Fruit fly (Drosophila melanogaster) whole organism, prepupa: ENCODE results near the gene CG34175.

Source experiments
- CG10631 ChIP-seq: fragments of 200-800 bp; sonication (Bioruptor generic); optimal IDR thresholded peaks from 2 replicates; lab custom pipeline; 2016; ENCODE audit warnings: missing biosample characterization, missing genetic modification characterization
- CG11294 ChIP-seq: fragments of 200-800 bp; sonication (Bioruptor generic); IDR thresholded peaks from 2 replicates; pipeline ENCODE4 v1.3.6; 2022; ENCODE audit warnings: missing biosample characterization, missing genetic modification characterization
- CG11902 ChIP-seq: fragments of 200-800 bp; sonication (Bioruptor generic); optimal IDR thresholded peaks from 3 replicates; lab custom pipeline; 2016; ENCODE audit warnings: missing biosample characterization, missing genetic modification characterization
- CG15336 ChIP-seq: fragments of 200-800 bp; sonication (Bioruptor generic); IDR thresholded peaks from 2 replicates; pipeline ENCODE4 v1.3.6; 2022; ENCODE audit warnings: missing biosample characterization, missing genetic modification characterization
- CG31627 ChIP-seq: fragments of 200-800 bp; sonication (Bioruptor generic); optimal IDR thresholded peaks from 3 replicates; lab custom pipeline; 2016; ENCODE audit warnings: missing biosample characterization, missing genetic modification characterization
- CG34406 ChIP-seq: fragments of 200-800 bp; sonication (Bioruptor generic); optimal IDR thresholded peaks from 3 replicates; lab custom pipeline; 2016; ENCODE audit warnings: missing biosample characterization, missing genetic modification characterization
- CG3919 ChIP-seq: fragments of 200-800 bp; sonication (Bioruptor generic); optimal IDR thresholded peaks from 3 replicates; lab custom pipeline; 2016; ENCODE audit warnings: missing biosample characterization, missing genetic modification characterization
- CG4318 ChIP-seq: fragments of 200-800 bp; sonication (Bioruptor generic); optimal IDR thresholded peaks from 3 replicates; lab custom pipeline; 2017; ENCODE audit warnings: missing biosample characterization, mild to moderate bottlenecking, missing genetic modification characterization
- CG6163 ChIP-seq: fragments of 200-800 bp; sonication (Bioruptor generic); IDR thresholded peaks from 3 replicates; pipeline ENCODE4 v1.3.6; 2022; ENCODE audit warnings: missing biosample characterization, missing genetic modification characterization
- CG6276 ChIP-seq: fragments of 200-800 bp; sonication (Bioruptor generic); optimal IDR thresholded peaks from 2 replicates; lab custom pipeline; 2017; ENCODE audit warnings: missing biosample characterization, mild to moderate bottlenecking, missing genetic modification characterization
- CG6854 ChIP-seq: fragments of 200-800 bp; sonication (Bioruptor generic); optimal IDR thresholded peaks from 2 replicates; lab custom pipeline; 2017; ENCODE audit warnings: missing biosample characterization, mild to moderate bottlenecking, missing genetic modification characterization
- CG7368 ChIP-seq: fragments of 200-800 bp; sonication (Bioruptor generic); optimal IDR thresholded peaks from 3 replicates; lab custom pipeline; 2016; ENCODE audit warnings: missing biosample characterization, missing genetic modification characterization
- CG8119 ChIP-seq: fragments of 200-800 bp; sonication (Bioruptor generic); IDR thresholded peaks from 3 replicates; pipeline ENCODE4 v1.3.6; 2022; ENCODE audit warnings: missing biosample characterization, missing genetic modification characterization
- CG8319 ChIP-seq: fragments of 200-800 bp; sonication (Bioruptor generic); optimal IDR thresholded peaks from 3 replicates; lab custom pipeline; 2016; ENCODE audit warnings: missing biosample characterization, missing genetic modification characterization
- CG9139 ChIP-seq: fragments of 200-800 bp; sonication (Bioruptor generic); optimal IDR thresholded peaks from 3 replicates; lab custom pipeline; 2017; ENCODE audit warnings: missing biosample characterization, mild to moderate bottlenecking, missing genetic modification characterization
- Eip75B ChIP-seq: fragments of 200-800 bp; sonication (Bioruptor generic); optimal IDR thresholded peaks from 3 replicates; lab custom pipeline; 2016; ENCODE audit warnings: missing biosample characterization, missing genetic modification characterization
- Eip93F ChIP-seq: fragments of 200-800 bp; sonication (Bioruptor generic); optimal IDR thresholded peaks from 2 replicates; lab custom pipeline; 2016; ENCODE audit warnings: missing biosample characterization, mild to moderate bottlenecking, missing genetic modification characterization
- Ets96B ChIP-seq: fragments of 200-800 bp; optimal IDR thresholded peaks from 2 replicates; lab custom pipeline; 2019; ENCODE audit warnings: missing biosample characterization, mild to moderate bottlenecking, missing genetic modification characterization, moderate library complexity
- Hr38 ChIP-seq: sonication (Bioruptor generic); optimal IDR thresholded peaks from 2 replicates; lab custom pipeline; 2016; ENCODE audit warnings: missing biosample characterization, missing genetic modification characterization
- Lpt ChIP-seq: fragments of 200-800 bp; sonication (Bioruptor generic); optimal IDR thresholded peaks from 3 replicates; lab custom pipeline; 2016; ENCODE audit warnings: missing biosample characterization, missing genetic modification characterization
- Sox102F ChIP-seq: fragments of 200-800 bp; sonication (Bioruptor generic); optimal IDR thresholded peaks from 2 replicates; lab custom pipeline; 2016; ENCODE audit warnings: missing biosample characterization, mild to moderate bottlenecking, missing genetic modification characterization
- Sox14 ChIP-seq: fragments of 200-800 bp; sonication (Bioruptor generic); optimal IDR thresholded peaks from 3 replicates; lab custom pipeline; 2016; ENCODE audit warnings: missing biosample characterization, missing genetic modification characterization
- acj6 ChIP-seq: fragments of 200-800 bp; sonication (Bioruptor generic); optimal IDR thresholded peaks from 3 replicates; lab custom pipeline; 2016; ENCODE audit warnings: missing biosample characterization, missing genetic modification characterization
- cyc ChIP-seq: fragments of 200-800 bp; sonication (Bioruptor generic); optimal IDR thresholded peaks from 3 replicates; lab custom pipeline; 2016; ENCODE audit warnings: missing biosample characterization, missing genetic modification characterization
- dac ChIP-seq: fragments of 200-800 bp; sonication (Bioruptor generic); optimal IDR thresholded peaks from 2 replicates; lab custom pipeline; 2017; ENCODE audit warnings: missing biosample characterization, mild to moderate bottlenecking, missing genetic modification characterization
- eg ChIP-seq: fragments of 200-800 bp; sonication (Bioruptor generic); IDR thresholded peaks from 3 replicates; pipeline ENCODE4 v1.3.6; 2022; ENCODE audit warnings: missing biosample characterization, missing genetic modification characterization
- fd59A ChIP-seq: fragments of 200-800 bp; sonication (Bioruptor generic); optimal IDR thresholded peaks from 2 replicates; lab custom pipeline; 2017; ENCODE audit warnings: missing biosample characterization, mild to moderate bottlenecking, missing genetic modification characterization, missing genetic modification reagents
- lz ChIP-seq: fragments of 200-800 bp; sonication (Bioruptor generic); optimal IDR thresholded peaks from 3 replicates; lab custom pipeline; 2016; ENCODE audit warnings: missing biosample characterization, missing genetic modification characterization
- net ChIP-seq: fragments of 200-800 bp; sonication (Bioruptor generic); optimal IDR thresholded peaks from 3 replicates; lab custom pipeline; 2016; ENCODE audit warnings: missing biosample characterization, missing genetic modification characterization
- spab ChIP-seq: fragments of 200-800 bp; sonication (Bioruptor generic); optimal IDR thresholded peaks from 2 replicates; lab custom pipeline; 2017; ENCODE audit warnings: missing biosample characterization, mild to moderate bottlenecking, missing genetic modification characterization, missing genetic modification reagents
- ss ChIP-seq, 2 experiments: fragments of 200-800 bp; sonication (Bioruptor generic); optimal IDR thresholded peaks; 2 replicates in 1 of 2; 3 replicates in 1 of 2; lab custom pipeline; 2017 to 2018; ENCODE audit warnings: mild to moderate bottlenecking in 2 of 2, missing biosample characterization in 2 of 2, missing genetic modification characterization in 2 of 2, moderate library complexity in 1 of 2
- topi ChIP-seq: fragments of 200-800 bp; sonication (Bioruptor generic); optimal IDR thresholded peaks from 3 replicates; lab custom pipeline; 2016; ENCODE audit warnings: missing biosample characterization, missing genetic modification characterization
- vri ChIP-seq: fragments of 200-800 bp; sonication (Bioruptor generic); optimal IDR thresholded peaks from 3 replicates; lab custom pipeline; 2016; ENCODE audit warnings: missing biosample characterization, mild to moderate bottlenecking, missing genetic modification characterization

CG34175 gene

DNA sequence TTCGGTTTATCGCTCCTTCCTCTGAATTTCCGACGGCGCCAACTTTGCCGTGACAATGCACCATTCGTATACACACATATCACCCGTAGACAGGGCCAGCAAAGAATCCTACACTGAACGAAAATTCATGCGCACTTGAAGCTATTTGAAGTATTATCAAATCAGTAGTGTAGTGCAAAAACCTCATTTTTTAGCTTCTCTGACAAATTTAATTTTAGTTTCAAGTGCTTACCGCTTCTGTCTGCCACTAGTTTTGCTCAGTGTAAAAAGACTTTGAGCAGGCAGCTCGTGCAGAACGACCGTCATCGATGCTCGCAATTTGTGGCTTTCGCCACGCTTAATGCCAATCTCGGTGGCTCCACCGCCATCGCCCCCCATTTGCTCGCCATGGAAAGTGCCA, 47.0 kb downstream of the CG34175 start (continued):
- TF ChIP-seq topi, result peak; percentile 62
- TF ChIP-seq Lpt (GFP tag; lab: Kevin White, UChicago), result peak; percentile 76
- peak; percentile 93 for TF ChIP-seq CG6163 (GFP tag; lab: Robert Waterston, UW)
- TF ChIP-seq CG4318 (GFP tag; lab: Kevin White, UChicago), result no peak
- TF ChIP-seq CG6854, result peak; percentile 8
- peak; percentile 83 for TF ChIP-seq CG8119 (GFP tag; lab: Robert Waterston, UW)
- no peak for TF ChIP-seq CG6276 (GFP tag; lab: Kevin White, UChicago)
- TF ChIP-seq acj6, result peak; percentile 76
- no peak for TF ChIP-seq Hr38 (GFP tag; lab: Kevin White, UChicago)
- TF ChIP-seq dac (GFP tag; lab: Kevin White, UChicago), result peak; percentile 71
- TF ChIP-seq eg (GFP tag; lab: Robert Waterston, UW), result peak; percentile 85
- TF ChIP-seq vri (GFP tag; lab: Kevin White, UChicago), result peak; percentile 28
- TF ChIP-seq ss (GFP tag; optimal IDR thresholded peaks at IDR 0.05; lab: Kevin White, UChicago), result no peak
- TF ChIP-seq CG34406 (GFP tag; lab: Kevin White, UChicago), result peak; percentile 57
- peak; percentile 68 for TF ChIP-seq CG7368
- TF ChIP-seq CG31627 (GFP tag; lab: Kevin White, UChicago), result peak; percentile 72
- no peak for TF ChIP-seq net (GFP tag; lab: Kevin White, UChicago)
- no peak for TF ChIP-seq Sox102F (GFP tag; lab: Kevin White, UChicago)
- peak; percentile 66 for TF ChIP-seq lz (GFP tag; lab: Kevin White, UChicago)
- TF ChIP-seq cyc, result peak; percentile 72
- peak; percentile 52 for TF ChIP-seq CG11902
- no peak for TF ChIP-seq Eip93F (GFP tag; lab: Kevin White, UChicago)

DNA sequence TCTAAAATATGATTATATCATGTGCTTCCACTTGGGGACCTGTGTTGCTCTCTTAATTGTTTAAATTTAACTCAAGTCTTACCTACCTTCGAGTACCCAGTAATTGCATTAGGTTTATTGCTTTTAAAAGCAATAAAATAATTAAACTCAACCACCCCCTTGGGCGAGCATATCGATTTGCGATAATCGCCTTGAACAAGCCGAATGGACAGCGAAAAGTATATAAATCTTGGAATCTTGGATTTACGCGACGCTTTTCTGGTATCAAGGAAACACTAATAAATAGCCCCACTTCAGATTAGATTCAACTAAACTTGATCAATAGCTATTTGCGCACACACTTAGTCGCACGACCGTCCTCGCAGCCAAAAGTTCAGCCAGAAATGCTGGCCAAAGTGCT, 47.8 kb downstream of the CG34175 start, which contains the start of gene CG2772:
CG2772 (plus strand) TSS at position 338 of the 400 bp plus-strand sequence.
- no peak for TF ChIP-seq Eip75B
- no peak for TF ChIP-seq CG6163 (GFP tag; lab: Robert Waterston, UW)
- TF ChIP-seq net (GFP tag; lab: Kevin White, UChicago), result no peak
- TF ChIP-seq Ets96B (tag; lab: Kevin White, UChicago), result no peak
- no peak for TF ChIP-seq CG8319 (GFP tag; lab: Kevin White, UChicago)
- no peak for TF ChIP-seq CG10631
- no peak for TF ChIP-seq vri (GFP tag; lab: Kevin White, UChicago)
- no peak for TF ChIP-seq CG9139 (GFP tag; lab: Kevin White, UChicago)
- TF ChIP-seq CG3919 (GFP tag; lab: Kevin White, UChicago), result no peak
- no peak for TF ChIP-seq spab (GFP tag; lab: Kevin White, UChicago)
- no peak for TF ChIP-seq cyc
- TF ChIP-seq Hr38 (GFP tag; lab: Kevin White, UChicago), result no peak
- TF ChIP-seq Sox14, result no peak
- TF ChIP-seq CG4318 (GFP tag; lab: Kevin White, UChicago), result no peak
- no peak for TF ChIP-seq fd59A
- no peak for TF ChIP-seq CG11294
- TF ChIP-seq CG15336 (GFP tag; lab: Robert Waterston, UW), result no peak
- no peak for TF ChIP-seq CG6854
